Worm (Caenorhabditis elegans) whole organism, midembryonic: ENCODE results near the gene gly-11.
A peak's percentile ranks its signal among the peaks of the same experiment; 100 is the strongest.

Experiments
- cog-1 ChIP-seq: sonication (generic microtip); optimal IDR thresholded peaks from 2 replicates; lab custom pipeline; 2016; ENCODE audit warnings: missing genetic modification characterization, missing compliant biosample characterization
- flt-1 ChIP-seq: fragments of 200-800 bp; sonication (Bioruptor generic); IDR thresholded peaks from 2 replicates; pipeline ENCODE4 v1.3.6; 2022; ENCODE audit warnings: missing genetic modification characterization, missing compliant biosample characterization
- med-1 ChIP-seq: sonication (generic microtip); optimal IDR thresholded peaks from 2 replicates; lab custom pipeline; 2017; ENCODE audit warnings: missing genetic modification characterization, mild to moderate bottlenecking, missing compliant biosample characterization, antibody characterized with exemption, missing genetic modification reagents; ENCODE audit not compliant: insufficient read depth
- ref-1 ChIP-seq: fragments of 200-800 bp; sonication (Bioruptor generic); conservative IDR thresholded peaks from 2 replicates; pipeline ENCODE4 v1.3.6; 2022; ENCODE audit warnings: missing genetic modification reagents, missing genetic modification characterization, missing compliant biosample characterization
- ztf-29 ChIP-seq: fragments of 200-800 bp; sonication (Bioruptor generic); IDR thresholded peaks from 2 replicates; pipeline ENCODE4 v1.3.6; 2022; ENCODE audit warnings: missing genetic modification reagents, missing genetic modification characterization, missing compliant biosample characterization

DNA sequence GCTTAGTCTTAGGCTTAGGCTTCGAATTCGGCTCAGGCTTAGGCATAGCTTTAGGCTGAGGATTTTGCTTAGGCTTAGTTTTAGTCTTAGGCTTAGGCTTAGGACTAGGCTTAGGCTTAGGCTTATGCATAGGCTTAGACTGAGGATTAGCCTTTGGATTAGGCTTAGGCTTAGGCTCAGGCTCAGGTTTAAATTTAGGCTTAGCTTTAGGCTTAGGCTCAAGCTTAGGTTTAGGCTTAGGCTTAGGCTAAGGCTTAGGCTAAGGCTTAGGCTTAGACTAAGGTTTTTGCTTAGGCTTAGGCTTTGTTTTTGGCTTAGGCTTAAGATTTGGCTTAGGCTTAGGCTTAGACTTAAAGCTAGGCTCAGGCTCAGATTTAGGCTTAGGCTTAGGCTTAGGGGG, 45.3 kb downstream of the gly-11 start:
- no peak for TF ChIP-seq cog-1 (tag; lab: Kevin White, UChicago)
- no peak for TF ChIP-seq ref-1
- TF ChIP-seq flt-1 (GFP tag; lab: Robert Waterston, UW) = 0 out of 2 replicates have a peak, but pooled peaks have one; percentile 9
- TF ChIP-seq ztf-29 = peak; percentile 65; the same call in 1 of the 2 replicates
- TF ChIP-seq med-1 = no peak
